Worm (Caenorhabditis elegans): ENCODE results near the gene T01B6.1.

ce11 chrX:2359797-2360196 is 24.3 kb downstream of the T01B6.1 start, which contains the start of gene lgc-40:
- TF ChIP-seq cebp-2 (GFP tag; IDR thresholded peaks at IDR 0.05) (no peak), nhr-90 (tag; optimal IDR thresholded peaks at IDR 0.05) (no peak), ceh-40 (GFP tag; IDR thresholded peaks at IDR 0.05) (no peak), F33H1.4 (GFP tag; IDR thresholded peaks at IDR 0.05) (no peak), F57C9.4 (tag; optimal IDR thresholded peaks at IDR 0.05) (no peak), athp-1 (tag; optimal IDR thresholded peaks at IDR 0.05) (no peak)
